Worm (Caenorhabditis elegans) whole organism, young adult: Measurements from ENCODE around the gene str-47.

Experiments
- C06A6.2 ChIP-seq: fragments of 200-800 bp; sonication (Bioruptor generic); conservative IDR thresholded peaks from 2 replicates; pipeline ENCODE4 v1.3.6; 2022; ENCODE audit warnings: missing genetic modification characterization, missing compliant biosample characterization
- ama-1 ChIP-seq, 3 experiments: fragments of 150-350 bp in 1 of 3; sonication (generic microtip) in 2 of 3; optimal IDR thresholded peaks; 2 replicates each; lab custom pipeline; 2014 to 2018; ENCODE audit warnings: missing biosample characterization in 2 of 3, missing genetic modification characterization in 2 of 3, missing genetic modification reagents in 2 of 3
- hmg-1.2 ChIP-seq: fragments of 200-800 bp; sonication (Bioruptor generic); IDR thresholded peaks from 2 replicates; pipeline ENCODE4 v1.3.6; 2022; ENCODE audit warnings: missing genetic modification reagents, missing genetic modification characterization, missing compliant biosample characterization
- hrde-1 ChIP-seq: sonication (generic microtip); optimal IDR thresholded peaks from 2 replicates; lab custom pipeline; 2016; ENCODE audit warnings: missing genetic modification characterization, mild to moderate bottlenecking, missing compliant biosample characterization, moderate library complexity, missing genotype, missing genetic modification reagents, borderline replicate concordance
- nfya-1 ChIP-seq: sonication (generic microtip); optimal IDR thresholded peaks from 2 replicates; lab custom pipeline; 2017; ENCODE audit warnings: antibody characterized with exemption, missing compliant biosample characterization, missing genetic modification characterization, borderline replicate concordance; ENCODE audit not compliant: insufficient read depth
- snpc-4 ChIP-seq, 5 experiments: fragments of 150-350 bp in 1 of 5; sonication (generic microtip) in 4 of 5; optimal IDR thresholded peaks; 2 replicates each; lab custom pipeline; 2014 to 2018; ENCODE audit warnings: missing genetic modification characterization in 5 of 5, missing biosample characterization in 3 of 5, antibody characterized with exemption in 2 of 5, mild to moderate bottlenecking in 2 of 5, missing compliant biosample characterization in 2 of 5, missing genotype in 2 of 5, moderate library complexity in 2 of 5, missing genetic modification reagents in 1 of 5
- unc-130 ChIP-seq: sonication (generic microtip); optimal IDR thresholded peaks from 2 replicates; lab custom pipeline; 2016; ENCODE audit warnings: missing genetic modification reagents, missing genetic modification characterization, missing compliant biosample characterization
- unc-62 ChIP-seq: fragments of 150-350 bp; optimal IDR thresholded peaks from 2 replicates; lab custom pipeline; 2014; ENCODE audit warnings: missing biosample characterization, missing genetic modification reagents, missing genetic modification characterization

DNA sequence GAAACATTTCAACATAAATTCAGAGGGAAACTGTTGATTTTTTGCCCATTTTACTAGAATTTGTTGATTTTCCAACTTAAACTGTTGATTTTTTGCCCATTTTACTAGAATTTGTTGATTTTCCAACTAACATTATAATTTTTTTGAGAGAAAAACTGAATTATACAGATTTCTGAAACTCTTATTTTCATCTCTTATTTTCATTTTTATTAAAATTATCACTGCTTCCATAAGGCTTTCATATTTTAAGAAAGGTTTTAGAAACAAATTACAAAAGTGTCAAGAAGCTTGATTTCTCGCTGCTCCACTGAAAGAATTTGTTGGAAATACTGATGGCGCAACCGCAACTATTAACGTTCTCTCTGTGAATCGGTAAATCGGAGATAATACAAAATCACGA lies 4.4 kb downstream of the str-47 start:
- TF ChIP-seq snpc-4 (GFP tag; optimal IDR thresholded peaks at IDR 0.05; lab: Kevin White, UChicago) = no peak
- TF ChIP-seq snpc-4 (tag; optimal IDR thresholded peaks at IDR 0.05; lab: Kevin White, UChicago) = no peak
- no peak for TF ChIP-seq C06A6.2 (GFP tag; lab: Robert Waterston, UW)
- no peak for TF ChIP-seq nfya-1 (tag; lab: Kevin White, UChicago)
- TF ChIP-seq hrde-1 (tag; lab: Kevin White, UChicago) = no peak
- no peak for TF ChIP-seq ama-1 (optimal IDR thresholded peaks at IDR 0.05; lab: Kevin White, UChicago)
- TF ChIP-seq ama-1 (GFP tag; optimal IDR thresholded peaks at IDR 0.05; lab: Kevin White, UChicago) = no peak
- no peak for TF ChIP-seq unc-130 (GFP tag; lab: Kevin White, UChicago)
- no peak for TF ChIP-seq unc-62 (GFP tag; lab: Kevin White, UChicago)
- no peak for TF ChIP-seq hmg-1.2 (GFP tag; lab: Robert Waterston, UW)
